Fruit fly (Drosophila melanogaster) whole organism, embryonic: ENCODE results near the gene CG7974.

Experiments
- ATbp ChIP-seq: fragments of 200-800 bp; sonication (Bioruptor generic); optimal IDR thresholded peaks from 2 replicates; lab custom pipeline; 2017; ENCODE audit warnings: missing biosample characterization, mild to moderate bottlenecking, missing genetic modification characterization, missing genetic modification reagents
- Abd-B ChIP-seq: fragments of 200-800 bp; sonication (Bioruptor generic); optimal IDR thresholded peaks from 2 replicates; lab custom pipeline; 2018; ENCODE audit warnings: missing biosample characterization, mild to moderate bottlenecking, missing genetic modification characterization, moderate library complexity
- Awh ChIP-seq: fragments of 200-800 bp; sonication (Bioruptor generic); IDR thresholded peaks from 2 replicates; pipeline ENCODE4, ENCODE4 v1.3.6; 2022; ENCODE audit warnings: missing biosample characterization, missing genetic modification characterization
- CG11093 ChIP-seq: fragments of 200-800 bp; sonication (Bioruptor generic); IDR thresholded peaks from 3 replicates; pipeline ENCODE4 v1.3.6; 2022; ENCODE audit warnings: missing biosample characterization, missing genetic modification characterization
- CG11504 ChIP-seq: fragments of 200-800 bp; sonication (Bioruptor generic); optimal IDR thresholded peaks from 3 replicates; lab custom pipeline; 2019; ENCODE audit warnings: missing biosample characterization, mild to moderate bottlenecking, missing genetic modification characterization, moderate library complexity
- CG12104 ChIP-seq: fragments of 200-800 bp; sonication (Bioruptor generic); optimal IDR thresholded peaks from 3 replicates; lab custom pipeline; 2016; ENCODE audit warnings: missing biosample characterization, missing genetic modification characterization
- CG15269 ChIP-seq: fragments of 200-800 bp; sonication (Bioruptor generic); optimal IDR thresholded peaks from 2 replicates; lab custom pipeline; 2018; ENCODE audit warnings: missing biosample characterization, mild to moderate bottlenecking, missing genetic modification characterization, moderate library complexity
- CG17612 ChIP-seq: fragments of 200-800 bp; sonication (Bioruptor generic); IDR thresholded peaks from 2 replicates; pipeline ENCODE4 v1.3.6; 2022; ENCODE audit warnings: missing biosample characterization, missing genetic modification characterization
- CG2875 ChIP-seq: fragments of 200-800 bp; sonication (Bioruptor generic); optimal IDR thresholded peaks from 2 replicates; lab custom pipeline; 2017; ENCODE audit warnings: missing biosample characterization, mild to moderate bottlenecking, missing genetic modification characterization, missing genetic modification reagents
- CG30403 ChIP-seq: fragments of 200-800 bp; sonication (Bioruptor generic); optimal IDR thresholded peaks from 3 replicates; lab custom pipeline; 2016; ENCODE audit warnings: missing biosample characterization, missing genetic modification characterization
- CG3281 ChIP-seq: fragments of 200-800 bp; sonication (Bioruptor generic); optimal IDR thresholded peaks from 3 replicates; lab custom pipeline; 2017; ENCODE audit warnings: missing biosample characterization, mild to moderate bottlenecking, missing genetic modification characterization
- CG3726 ChIP-seq: fragments of 200-800 bp; sonication (Bioruptor generic); IDR thresholded peaks from 3 replicates; pipeline ENCODE4, ENCODE4 v1.3.6; 2022; ENCODE audit warnings: missing biosample characterization, missing genetic modification characterization
- CG6765 ChIP-seq: fragments of 200-800 bp; sonication (Bioruptor generic); optimal IDR thresholded peaks from 3 replicates; lab custom pipeline; 2017; ENCODE audit warnings: missing biosample characterization, mild to moderate bottlenecking, missing genetic modification characterization
- CG8765 ChIP-seq: fragments of 200-800 bp; sonication (Bioruptor generic); IDR thresholded peaks from 2 replicates; pipeline ENCODE4 v1.3.6; 2022; ENCODE audit warnings: missing biosample characterization, missing genetic modification characterization
- CG9727 ChIP-seq: fragments of 200-800 bp; sonication (Bioruptor generic); optimal IDR thresholded peaks from 3 replicates; lab custom pipeline; 2017; ENCODE audit warnings: missing biosample characterization, mild to moderate bottlenecking, missing genetic modification characterization
- HLHmδ ChIP-seq: fragments of 200-800 bp; sonication (Bioruptor generic); optimal IDR thresholded peaks from 2 replicates; lab custom pipeline; 2018; ENCODE audit warnings: missing biosample characterization, mild to moderate bottlenecking, missing genetic modification characterization, moderate library complexity
- Hr51 ChIP-seq, 2 experiments: fragments of 200-800 bp; sonication (Bioruptor generic); optimal IDR thresholded peaks; 2 replicates in 1 of 2; 3 replicates in 1 of 2; lab custom pipeline; 2016 to 2018; ENCODE audit warnings: missing biosample characterization in 2 of 2, missing genetic modification characterization in 2 of 2, mild to moderate bottlenecking in 1 of 2, moderate library complexity in 1 of 2
- Jarid2 ChIP-seq: fragments of 200-800 bp; sonication (Bioruptor generic); optimal IDR thresholded peaks from 3 replicates; lab custom pipeline; 2017; ENCODE audit warnings: mild to moderate bottlenecking, missing biosample characterization, missing genetic modification reagents, missing genetic modification characterization
- MBD-R2 ChIP-seq: fragments of 200-800 bp; sonication (Bioruptor generic); IDR thresholded peaks from 2 replicates; pipeline ENCODE4 v1.3.6; 2022; ENCODE audit warnings: missing biosample characterization, missing genetic modification characterization
- Myb ChIP-seq: fragments of 200-800 bp; sonication (Bioruptor generic); optimal IDR thresholded peaks from 2 replicates; lab custom pipeline; 2016; ENCODE audit warnings: missing biosample characterization, missing genetic modification characterization
- Nf-YA ChIP-seq: fragments of 200-800 bp; sonication (Bioruptor generic); IDR thresholded peaks from 2 replicates; pipeline ENCODE4 v1.3.6; 2022; ENCODE audit warnings: missing biosample characterization, missing genetic modification characterization
- Oli ChIP-seq: fragments of 200-800 bp; sonication (Bioruptor generic); optimal IDR thresholded peaks from 2 replicates; lab custom pipeline; 2018; ENCODE audit warnings: missing biosample characterization, mild to moderate bottlenecking, missing genetic modification characterization, moderate library complexity
- PHDP ChIP-seq: fragments of 200-800 bp; sonication (Bioruptor generic); optimal IDR thresholded peaks from 3 replicates; lab custom pipeline; 2018; ENCODE audit warnings: missing biosample characterization, mild to moderate bottlenecking, missing genetic modification characterization, moderate library complexity
- Scr ChIP-seq: fragments of 200-800 bp; sonication (Bioruptor generic); IDR thresholded peaks from 2 replicates; pipeline ENCODE4 v1.3.6; 2022; ENCODE audit warnings: missing biosample characterization, missing genetic modification characterization; ENCODE audit not compliant: partially characterized antibody
- Side ChIP-seq: fragments of 200-800 bp; sonication (Bioruptor generic); optimal IDR thresholded peaks from 2 replicates; lab custom pipeline; 2016; ENCODE audit warnings: missing biosample characterization, missing genetic modification characterization
- Sox102F ChIP-seq: fragments of 200-800 bp; sonication (Bioruptor generic); optimal IDR thresholded peaks from 2 replicates; lab custom pipeline; 2018; ENCODE audit warnings: missing biosample characterization, mild to moderate bottlenecking, missing genetic modification characterization, moderate library complexity
- Sry-δ ChIP-seq: fragments of 200-800 bp; sonication (Bioruptor generic); optimal IDR thresholded peaks from 2 replicates; lab custom pipeline; 2016; ENCODE audit warnings: missing biosample characterization, missing genetic modification characterization
- YL-1 ChIP-seq: fragments of 200-800 bp; sonication (Bioruptor generic); optimal IDR thresholded peaks from 3 replicates; lab custom pipeline; 2017; ENCODE audit warnings: missing biosample characterization, mild to moderate bottlenecking, missing genetic modification characterization
- ash1 ChIP-seq: fragments of 200-800 bp; sonication (Bioruptor generic); optimal IDR thresholded peaks from 2 replicates; lab custom pipeline; 2018; ENCODE audit warnings: missing biosample characterization, mild to moderate bottlenecking, missing genetic modification characterization
- az2 ChIP-seq: fragments of 200-800 bp; sonication (Bioruptor generic); optimal IDR thresholded peaks from 3 replicates; lab custom pipeline; 2016; ENCODE audit warnings: missing biosample characterization, missing genetic modification characterization
- bcd ChIP-seq: fragments of 200-800 bp; sonication (Bioruptor generic); optimal IDR thresholded peaks from 2 replicates; lab custom pipeline; 2017; ENCODE audit warnings: missing biosample characterization, mild to moderate bottlenecking, missing genetic modification characterization
- caup ChIP-seq: fragments of 200-800 bp; sonication (Bioruptor generic); optimal IDR thresholded peaks from 3 replicates; lab custom pipeline; 2017; ENCODE audit warnings: missing biosample characterization, mild to moderate bottlenecking, missing genetic modification characterization, moderate library complexity; ENCODE audit not compliant: severe bottlenecking
- cwo ChIP-seq: fragments of 200-800 bp; sonication (Bioruptor generic); optimal IDR thresholded peaks from 3 replicates; lab custom pipeline; 2017; ENCODE audit warnings: missing biosample characterization, missing genetic modification characterization, mild to moderate bottlenecking, moderate library complexity, missing genetic modification reagents
- dimm ChIP-seq: fragments of 200-800 bp; sonication (Bioruptor generic); IDR thresholded peaks from 2 replicates; pipeline ENCODE4 v1.3.6; 2022; ENCODE audit warnings: missing biosample characterization, missing genetic modification characterization
- gce ChIP-seq: fragments of 200-800 bp; sonication (Bioruptor generic); IDR thresholded peaks from 3 replicates; pipeline ENCODE4 v1.3.6; 2022; ENCODE audit warnings: missing biosample characterization, missing genetic modification characterization
- kni ChIP-seq: fragments of 200-800 bp; sonication (Bioruptor generic); optimal IDR thresholded peaks from 3 replicates; lab custom pipeline; 2017; ENCODE audit warnings: mild to moderate bottlenecking, missing biosample characterization, missing genetic modification reagents, missing genetic modification characterization
- nau ChIP-seq: fragments of 200-800 bp; sonication (Bioruptor generic); optimal IDR thresholded peaks from 3 replicates; lab custom pipeline; 2017; ENCODE audit warnings: missing biosample characterization, mild to moderate bottlenecking, missing genetic modification characterization, missing genetic modification reagents
- oc ChIP-seq: fragments of 200-800 bp; sonication (Bioruptor generic); optimal IDR thresholded peaks from 2 replicates; lab custom pipeline; 2018; ENCODE audit warnings: missing biosample characterization, mild to moderate bottlenecking, missing genetic modification characterization, moderate library complexity
- org-1 ChIP-seq: fragments of 200-800 bp; sonication (Bioruptor generic); optimal IDR thresholded peaks from 2 replicates; lab custom pipeline; 2017; ENCODE audit warnings: missing biosample characterization, missing genetic modification characterization
- pan ChIP-seq, 4 experiments: fragments of >200 bp in 3 of 4; fragments of 200-800 bp in 1 of 4; sonication (Bioruptor generic) in 1 of 4; optimal IDR thresholded peaks in 3 of 4; IDR thresholded peaks in 1 of 4; 2 replicates each; pipeline versions ENCODE4 v1.3.6 to Lab custom; 2017 to 2022; ENCODE audit warnings: missing biosample characterization in 2 of 4, missing genetic modification characterization in 2 of 4, mixed read lengths in 1 of 4
- pnt ChIP-seq: fragments of 200-800 bp; sonication (Bioruptor generic); optimal IDR thresholded peaks from 3 replicates; lab custom pipeline; 2016; ENCODE audit warnings: missing biosample characterization, missing genetic modification characterization
- repo ChIP-seq: fragments of 200-800 bp; sonication (Bioruptor generic); optimal IDR thresholded peaks from 2 replicates; lab custom pipeline; 2016; ENCODE audit warnings: missing biosample characterization, missing genetic modification characterization
- scrt ChIP-seq: fragments of 200-800 bp; sonication (Bioruptor generic); optimal IDR thresholded peaks from 2 replicates; lab custom pipeline; 2018; ENCODE audit warnings: missing biosample characterization, mild to moderate bottlenecking, missing genetic modification characterization, moderate library complexity
- sisA ChIP-seq: fragments of 200-800 bp; sonication (Bioruptor generic); IDR thresholded peaks from 2 replicates; pipeline ENCODE4 v1.3.6; 2022; ENCODE audit warnings: missing biosample characterization, missing genetic modification characterization
- so ChIP-seq: fragments of 200-800 bp; sonication (Bioruptor generic); IDR thresholded peaks from 3 replicates; pipeline ENCODE4 v1.3.6; 2022; ENCODE audit warnings: missing biosample characterization, missing genetic modification characterization
- tx ChIP-seq: fragments of 200-800 bp; sonication (Bioruptor generic); optimal IDR thresholded peaks from 2 replicates; lab custom pipeline; 2016; ENCODE audit warnings: missing biosample characterization, missing genetic modification characterization
- vnd ChIP-seq: fragments of 200-800 bp; sonication (Bioruptor generic); IDR thresholded peaks from 3 replicates; pipeline ENCODE4 v1.3.6; 2022; ENCODE audit warnings: missing biosample characterization, missing genetic modification characterization; ENCODE audit not compliant: partially characterized antibody
- wor ChIP-seq: fragments of 200-800 bp; sonication (Bioruptor generic); IDR thresholded peaks from 2 replicates; pipeline ENCODE4 v1.3.6; 2022; ENCODE audit warnings: missing biosample characterization, missing genetic modification characterization

Gene CG7974

dm6 chr3L:1644920-1645567, 19.9 kb upstream of the CG7974 start, which contains the start of the genes alphaCOP and CG13919 (continued):
- peak; percentile 98 for TF ChIP-seq Awh (GFP tag; lab: Robert Waterston, UW)
- TF ChIP-seq oc (tag; lab: Kevin White, UChicago): peak; percentile 97
- TF ChIP-seq Oli (tag; lab: Kevin White, UChicago): peak; percentile 97
- TF ChIP-seq Sox102F (GFP tag; lab: Kevin White, UChicago): peak; percentile 98
- peak; percentile 97 for TF ChIP-seq so (GFP tag; lab: Robert Waterston, UW)
- TF ChIP-seq CG12104 (GFP tag; lab: Kevin White, UChicago): peak; percentile 95
- TF ChIP-seq nau (GFP tag; lab: Kevin White, UChicago): no peak
- TF ChIP-seq Abd-B (GFP tag; lab: Kevin White, UChicago): peak; percentile 97
- TF ChIP-seq vnd: no peak
- TF ChIP-seq CG17612 (GFP tag; lab: Robert Waterston, UW): peak; percentile 96
- peak; percentile 93 for TF ChIP-seq CG3726 (GFP tag; lab: Robert Waterston, UW)
- TF ChIP-seq CG9727: peak; percentile 98
- TF ChIP-seq pan (optimal IDR thresholded peaks at IDR 0.05; lab: Kevin White, UChicago): no peak
- peak in 1 of 2 experiments; percentile 97 for TF ChIP-seq pan (GFP tag; optimal IDR thresholded peaks at IDR 0.05 in 1 of 2, IDR thresholded peaks at IDR 0.05 in 1 of 2)
- TF ChIP-seq wor (GFP tag; lab: Robert Waterston, UW): peak; percentile 96
- peak; percentile 67 for TF ChIP-seq kni (GFP tag; lab: Kevin White, UChicago)
- TF ChIP-seq ATbp (GFP tag; lab: Kevin White, UChicago): peak; percentile 93
- no peak for TF ChIP-seq Scr (GFP tag; lab: Robert Waterston, UW)
- TF ChIP-seq repo (GFP tag; lab: Kevin White, UChicago): peak; percentile 89
- peak; percentile 89 for TF ChIP-seq CG2875
- TF ChIP-seq YL-1 (GFP tag; lab: Kevin White, UChicago): peak; percentile 98
- peak; percentile 98 for TF ChIP-seq az2 (GFP tag; lab: Kevin White, UChicago)
- peak; percentile 97 for TF ChIP-seq CG15269
- TF ChIP-seq CG11504 (tag; lab: Kevin White, UChicago): peak; percentile 92
- TF ChIP-seq pnt (GFP tag; lab: Kevin White, UChicago): peak; percentile 89
- TF ChIP-seq Myb: peak; percentile 66
- peak; percentile 91 for TF ChIP-seq org-1 (GFP tag; lab: Kevin White, UChicago)
- peak; percentile 99 for TF ChIP-seq MBD-R2 (GFP tag; lab: Robert Waterston, UW)
- TF ChIP-seq gce (GFP tag; lab: Robert Waterston, UW): peak; percentile 95
- TF ChIP-seq tx (GFP tag; lab: Kevin White, UChicago): peak; percentile 88
- peak; percentile 97 for TF ChIP-seq CG11093
- peak; percentile 93 to 97 for TF ChIP-seq Hr51 (GFP tag; optimal IDR thresholded peaks at IDR 0.05; lab: Kevin White, UChicago)
- TF ChIP-seq CG8765: peak; percentile 94
- peak; percentile 88 for TF ChIP-seq cwo
- peak; percentile 96 for TF ChIP-seq bcd (GFP tag; lab: Kevin White, UChicago)
- peak; percentile 67 for TF ChIP-seq Side (GFP tag; lab: Kevin White, UChicago)
- TF ChIP-seq Sry-δ (GFP tag; lab: Kevin White, UChicago): peak; percentile 54
- TF ChIP-seq dimm (GFP tag; lab: Robert Waterston, UW): peak; percentile 95
- peak; percentile 97 for TF ChIP-seq PHDP (tag; lab: Kevin White, UChicago)
- TF ChIP-seq HLHmδ (GFP tag; lab: Kevin White, UChicago): no peak
- TF ChIP-seq Nf-YA (GFP tag; lab: Robert Waterston, UW): peak; percentile 81
- TF ChIP-seq ash1 (GFP tag; lab: Kevin White, UChicago): peak; percentile 7
- peak; percentile 92 for TF ChIP-seq sisA
- TF ChIP-seq CG6765 (GFP tag; lab: Kevin White, UChicago): peak; percentile 89
- TF ChIP-seq CG3281: peak; percentile 91
- peak; percentile 98 for TF ChIP-seq CG30403 (GFP tag; lab: Kevin White, UChicago)
- peak; percentile 94 for TF ChIP-seq caup (GFP tag; lab: Kevin White, UChicago)
- TF ChIP-seq scrt (GFP tag; lab: Kevin White, UChicago): peak; percentile 83
- TF ChIP-seq Jarid2 (GFP tag; lab: Kevin White, UChicago): peak; percentile 11
